Worm (Caenorhabditis elegans) whole organism, L4 larva: ENCODE results near the gene T05H10.8.

ENCODE experiments used
- D1046.2 ChIP-seq: fragments of 200-800 bp; sonication (Bioruptor generic); IDR thresholded peaks from 2 replicates; pipeline ENCODE4 v1.3.6; 2022; ENCODE audit warnings: missing genetic modification characterization, missing compliant biosample characterization
- F26F4.8 ChIP-seq: fragments of 200-800 bp; sonication (Bioruptor generic); conservative IDR thresholded peaks from 2 replicates; pipeline ENCODE4 v1.3.6; 2022; ENCODE audit warnings: missing genetic modification characterization, missing compliant biosample characterization
- F44E2.7 ChIP-seq: fragments of 200-800 bp; sonication (Bioruptor generic); IDR thresholded peaks from 2 replicates; pipeline ENCODE4 v2.1.2; 2022; ENCODE audit warnings: missing genetic modification characterization, missing compliant biosample characterization
- F49E8.2 ChIP-seq: sonication (generic microtip); optimal IDR thresholded peaks from 2 replicates; lab custom pipeline; 2016; ENCODE audit warnings: missing compliant biosample characterization, mild to moderate bottlenecking, missing genetic modification characterization, borderline replicate concordance
- T26A8.4 ChIP-seq: fragments of 200-800 bp; sonication (Bioruptor generic); IDR thresholded peaks from 2 replicates; pipeline ENCODE4 v1.3.6; 2022; ENCODE audit warnings: missing genetic modification characterization, missing compliant biosample characterization
- Y105C5A.15 ChIP-seq: fragments of 200-800 bp; sonication (Bioruptor generic); IDR thresholded peaks from 2 replicates; pipeline ENCODE4 v1.3.6; 2022; ENCODE audit warnings: missing genetic modification characterization, missing compliant biosample characterization
- Y48G9A.11 ChIP-seq: fragments of 200-800 bp; sonication (Bioruptor generic); IDR thresholded peaks from 2 replicates; pipeline ENCODE4 v1.3.6; 2022; ENCODE audit warnings: missing genetic modification reagents, missing genetic modification characterization, missing compliant biosample characterization
- Y5F2A.4 ChIP-seq: fragments of 200-800 bp; sonication (Bioruptor generic); optimal IDR thresholded peaks from 2 replicates; lab custom pipeline; 2018; ENCODE audit warnings: mild to moderate bottlenecking, missing genetic modification characterization, missing compliant biosample characterization
- ZK546.5 ChIP-seq, 2 experiments: sonication (generic microtip); optimal IDR thresholded peaks; 2 replicates each; lab custom pipeline; 2017; ENCODE audit warnings: missing biosample characterization in 2 of 2, missing genetic modification characterization in 2 of 2
- aly-2 ChIP-seq: sonication (generic microtip); optimal IDR thresholded peaks from 2 replicates; lab custom pipeline; 2018; ENCODE audit warnings: missing biosample characterization, missing genetic modification characterization
- ama-1 ChIP-seq: fragments of 150-350 bp; optimal IDR thresholded peaks from 2 replicates; lab custom pipeline; 2014; ENCODE audit warnings: inconsistent platforms, mixed read lengths
- arid-1 ChIP-seq: fragments of 200-800 bp; sonication (Bioruptor generic); conservative IDR thresholded peaks from 2 replicates; pipeline ENCODE4 v1.3.6; 2022; ENCODE audit warnings: missing genetic modification reagents, missing genetic modification characterization, missing compliant biosample characterization
- ceh-32 ChIP-seq: sonication (generic microtip); optimal IDR thresholded peaks from 2 replicates; lab custom pipeline; 2016; ENCODE audit warnings: mild to moderate bottlenecking, missing genetic modification characterization, missing compliant biosample characterization; ENCODE audit not compliant: poor library complexity
- ceh-82 ChIP-seq: sonication (generic microtip); optimal IDR thresholded peaks from 2 replicates; lab custom pipeline; 2017; ENCODE audit warnings: missing biosample characterization, missing genetic modification characterization
- cey-2 ChIP-seq: sonication (generic microtip); optimal IDR thresholded peaks from 3 replicates; lab custom pipeline; 2017; ENCODE audit warnings: missing genetic modification characterization, mild to moderate bottlenecking, missing compliant biosample characterization, antibody characterized with exemption, borderline replicate concordance; ENCODE audit not compliant: insufficient read depth
- ctbp-1 ChIP-seq: fragments of 200-800 bp; sonication (Bioruptor generic); IDR thresholded peaks from 2 replicates; pipeline ENCODE4 v1.3.6; 2022; ENCODE audit warnings: missing genetic modification reagents, missing genetic modification characterization, missing compliant biosample characterization
- daf-16 ChIP-seq, 3 experiments: sonication (generic microtip); optimal IDR thresholded peaks; 2 replicates each; lab custom pipeline; 2016 to 2017; ENCODE audit warnings: missing genetic modification characterization in 3 of 3, missing genetic modification reagents in 3 of 3, mild to moderate bottlenecking in 2 of 3, missing compliant biosample characterization in 2 of 3, missing biosample characterization in 1 of 3, moderate library complexity in 1 of 3
- dmd-6 ChIP-seq: fragments of 200-800 bp; sonication (Bioruptor generic); IDR thresholded peaks from 2 replicates; pipeline ENCODE4 v1.3.6; 2022; ENCODE audit warnings: missing genetic modification reagents, missing genetic modification characterization, missing compliant biosample characterization
- dve-1 ChIP-seq: sonication (generic microtip); optimal IDR thresholded peaks from 2 replicates; lab custom pipeline; 2017; ENCODE audit warnings: antibody characterized with exemption, mild to moderate bottlenecking, missing genetic modification characterization, missing compliant biosample characterization; ENCODE audit not compliant: insufficient read depth
- egl-43 ChIP-seq: fragments of 200-800 bp; sonication (Bioruptor generic); IDR thresholded peaks from 2 replicates; pipeline ENCODE4 v1.3.6; 2022; ENCODE audit warnings: missing genetic modification reagents, missing genetic modification characterization, missing compliant biosample characterization
- fkh-10 ChIP-seq: fragments of 150-350 bp; optimal IDR thresholded peaks from 2 replicates; lab custom pipeline; 2014; ENCODE audit warnings: missing biosample characterization, missing genetic modification reagents, missing genetic modification characterization
- gei-8 ChIP-seq: fragments of 200-800 bp; sonication (Bioruptor generic); optimal IDR thresholded peaks from 2 replicates; lab custom pipeline; 2018; ENCODE audit warnings: mild to moderate bottlenecking, missing genetic modification characterization, missing compliant biosample characterization
- hlh-11 ChIP-seq: fragments of 200-800 bp; sonication (Bioruptor generic); optimal IDR thresholded peaks from 2 replicates; lab custom pipeline; 2018; ENCODE audit warnings: mild to moderate bottlenecking, missing genetic modification characterization, missing compliant biosample characterization
- lim-7 ChIP-seq: fragments of 200-800 bp; sonication (Bioruptor generic); IDR thresholded peaks from 2 replicates; pipeline ENCODE4 v1.3.6; 2022; ENCODE audit warnings: missing genetic modification characterization, missing compliant biosample characterization
- lin-13 ChIP-seq: fragments of 150-350 bp; optimal IDR thresholded peaks from 2 replicates; lab custom pipeline; 2014; ENCODE audit warnings: missing biosample characterization, missing genetic modification reagents, missing genetic modification characterization
- lin-29 ChIP-seq: fragments of 200-800 bp; sonication (Bioruptor generic); IDR thresholded peaks from 2 replicates; pipeline ENCODE4 v1.3.6; 2022; ENCODE audit warnings: missing genetic modification reagents, missing genetic modification characterization, missing compliant biosample characterization
- lin-38 ChIP-seq: fragments of 200-800 bp; sonication (Bioruptor generic); IDR thresholded peaks from 2 replicates; pipeline ENCODE4 v1.3.6; 2022; ENCODE audit warnings: missing genetic modification reagents, missing genetic modification characterization, missing compliant biosample characterization
- lin-39 ChIP-seq: fragments of 150-350 bp; optimal IDR thresholded peaks from 2 replicates; lab custom pipeline; 2014; ENCODE audit warnings: missing biosample characterization, missing genetic modification reagents, missing genetic modification characterization
- lir-3 ChIP-seq: sonication (generic microtip); optimal IDR thresholded peaks from 2 replicates; lab custom pipeline; 2016; ENCODE audit warnings: mild to moderate bottlenecking, missing genetic modification characterization, missing compliant biosample characterization
- madf-5 ChIP-seq, 2 experiments: fragments of 200-800 bp; sonication (Bioruptor generic); IDR thresholded peaks; 2 replicates each; pipeline ENCODE4 v1.3.6; 2022; ENCODE audit warnings: missing compliant biosample characterization in 2 of 2, missing genetic modification characterization in 2 of 2
- mxl-2 ChIP-seq: fragments of 200-800 bp; sonication (Bioruptor generic); conservative IDR thresholded peaks from 2 replicates; pipeline ENCODE4 v1.3.6; 2022; ENCODE audit warnings: missing genetic modification reagents, missing genetic modification characterization, missing compliant biosample characterization
- nhr-10 ChIP-seq: fragments of 150-350 bp; optimal IDR thresholded peaks from 2 replicates; lab custom pipeline; 2014; ENCODE audit warnings: missing biosample characterization, missing genetic modification characterization
- nhr-11 ChIP-seq: fragments of 150-350 bp; optimal IDR thresholded peaks from 2 replicates; lab custom pipeline; 2014; ENCODE audit warnings: missing biosample characterization, missing genetic modification characterization
- nhr-111 ChIP-seq: fragments of 200-800 bp; sonication (Bioruptor generic); optimal IDR thresholded peaks from 2 replicates; lab custom pipeline; 2018; ENCODE audit warnings: mild to moderate bottlenecking, missing genetic modification characterization, missing compliant biosample characterization
- nhr-25 ChIP-seq: sonication (generic microtip); optimal IDR thresholded peaks from 2 replicates; lab custom pipeline; 2017; ENCODE audit warnings: missing genetic modification characterization, mild to moderate bottlenecking, missing compliant biosample characterization, antibody characterized with exemption, moderate library complexity, borderline replicate concordance; ENCODE audit not compliant: insufficient read depth
- nhr-6 ChIP-seq: fragments of 150-350 bp; optimal IDR thresholded peaks from 2 replicates; lab custom pipeline; 2014; ENCODE audit warnings: missing biosample characterization, missing genetic modification characterization
- nhr-77 ChIP-seq: fragments of 150-350 bp; optimal IDR thresholded peaks from 2 replicates; lab custom pipeline; 2014; ENCODE audit warnings: missing biosample characterization, missing genetic modification characterization
- pha-4 ChIP-seq, 2 experiments: fragments of 150-350 bp in 1 of 2; fragments of 200-800 bp in 1 of 2; sonication (Bioruptor generic) in 1 of 2; IDR thresholded peaks in 1 of 2; optimal IDR thresholded peaks in 1 of 2; 2 replicates each; pipeline versions ENCODE4 v1.3.6 to Lab custom; 2014 to 2022; ENCODE audit warnings: missing genetic modification characterization in 2 of 2, missing genetic modification reagents in 2 of 2, missing biosample characterization in 1 of 2, missing compliant biosample characterization in 1 of 2
- php-3 ChIP-seq: fragments of 200-800 bp; sonication (Bioruptor generic); IDR thresholded peaks from 2 replicates; pipeline ENCODE4 v1.3.6; 2022; ENCODE audit warnings: missing genetic modification reagents, missing genetic modification characterization, missing compliant biosample characterization
- sdz-12 ChIP-seq: fragments of 200-800 bp; sonication (Bioruptor generic); optimal IDR thresholded peaks from 2 replicates; lab custom pipeline; 2018; ENCODE audit warnings: mild to moderate bottlenecking, missing genetic modification characterization, missing compliant biosample characterization
- skn-1 ChIP-seq: fragments of 150-350 bp; optimal IDR thresholded peaks from 2 replicates; lab custom pipeline; 2014; ENCODE audit warnings: missing biosample characterization, missing genetic modification characterization
- spr-3 ChIP-seq: fragments of 200-800 bp; sonication (Bioruptor generic); optimal IDR thresholded peaks from 2 replicates; lab custom pipeline; 2018; ENCODE audit warnings: mild to moderate bottlenecking, missing genetic modification characterization, missing compliant biosample characterization
- unc-39 ChIP-seq: sonication (generic microtip); optimal IDR thresholded peaks from 2 replicates; lab custom pipeline; 2017; ENCODE audit warnings: missing biosample characterization, missing genetic modification characterization
- unc-62 ChIP-seq, 3 experiments: fragments of 150-350 bp in 1 of 3; sonication (generic microtip); optimal IDR thresholded peaks in 2 of 3; peaks in 1 of 3; 1 replicate in 1 of 3; 2 replicates in 2 of 3; lab custom pipeline; 2014 to 2017; ENCODE audit warnings: missing biosample characterization in 3 of 3, missing genetic modification characterization in 3 of 3, missing genetic modification reagents in 3 of 3, missing genotype in 1 of 3
- zag-1 ChIP-seq: fragments of 150-350 bp; optimal IDR thresholded peaks from 2 replicates; lab custom pipeline; 2014; ENCODE audit warnings: missing biosample characterization, missing genetic modification characterization
- zfp-2 ChIP-seq: sonication (generic microtip); optimal IDR thresholded peaks from 2 replicates; lab custom pipeline; 2016; ENCODE audit warnings: mild to moderate bottlenecking, missing genetic modification characterization, missing compliant biosample characterization
- zfp-3 ChIP-seq: fragments of 200-800 bp; sonication (Bioruptor generic); conservative IDR thresholded peaks from 2 replicates; pipeline ENCODE4 v1.3.6; 2022; ENCODE audit warnings: missing genetic modification reagents, missing genetic modification characterization, missing compliant biosample characterization
- zip-11 ChIP-seq: fragments of 200-800 bp; sonication (Bioruptor generic); IDR thresholded peaks from 2 replicates; pipeline ENCODE4 v1.3.6; 2022; ENCODE audit warnings: missing genetic modification characterization, missing compliant biosample characterization
- ztf-7 ChIP-seq: fragments of 150-350 bp; optimal IDR thresholded peaks from 2 replicates; lab custom pipeline; 2014; ENCODE audit warnings: missing biosample characterization, missing genetic modification characterization

T05H10.8 gene

ce11 chrII:8028246-8028694 lies 30.6 kb upstream of the T05H10.8 start:
- TF ChIP-seq unc-39 (tag; lab: Kevin White, UChicago) (no peak), dmd-6 (GFP tag; lab: Robert Waterston, UW) (peak; percentile 91), madf-5 (GFP tag; IDR thresholded peaks at IDR 0.05; lab: Robert Waterston, UW) (no peak), ctbp-1 (GFP tag; lab: Robert Waterston, UW) (peak; percentile 94), fkh-10 (GFP tag; lab: Kevin White, UChicago) (peak; percentile 78), daf-16 (GFP tag; optimal IDR thresholded peaks at IDR 0.05; lab: Kevin White, UChicago) (peak in 1 of 2 experiments; percentile 65), daf-16 (tag; optimal IDR thresholded peaks at IDR 0.05; lab: Kevin White, UChicago) (peak; percentile 70), T26A8.4 (GFP tag; lab: Robert Waterston, UW) (peak; percentile 88), spr-3 (GFP tag; lab: Kevin White, UChicago) (no peak), ceh-32 (peak; percentile 53), skn-1 (tag; lab: Kevin White, UChicago) (no peak), aly-2 (tag; lab: Kevin White, UChicago) (no peak), nhr-111 (GFP tag; lab: Kevin White, UChicago) (no peak), ama-1 (lab: Kevin White, UChicago) (no peak), D1046.2 (peak; percentile 60; the same call in 1 of the 2 replicates), cey-2 (no peak), nhr-77 (tag; lab: Kevin White, UChicago) (peak; percentile 55), F49E8.2 (tag; lab: Kevin White, UChicago) (no peak), zag-1 (tag; lab: Kevin White, UChicago) (peak; percentile 6), ZK546.5 (tag; optimal IDR thresholded peaks at IDR 0.05; lab: Kevin White, UChicago) (no peak), nhr-25 (tag; lab: Kevin White, UChicago) (peak; percentile 86), lin-38 (GFP tag; lab: Robert Waterston, UW) (peak; percentile 91), Y5F2A.4 (no peak), mxl-2 (GFP tag; lab: Robert Waterston, UW) (peak; percentile 54; the same call in 1 of the 2 replicates), ztf-7 (no peak), F26F4.8 (GFP tag; lab: Robert Waterston, UW) (no peak), nhr-11 (tag; lab: Kevin White, UChicago) (peak; percentile 68), unc-62 (GFP tag; optimal IDR thresholded peaks at IDR 0.05 in 1 of 2; lab: Kevin White, UChicago) (peak in 1 of 2 experiments; percentile 99), unc-62 (tag; optimal IDR thresholded peaks at IDR 0.05; lab: Kevin White, UChicago) (no peak), lin-39 (tag; lab: Kevin White, UChicago) (no peak), hlh-11 (tag; lab: Kevin White, UChicago) (peak; percentile 97), lir-3 (tag; lab: Kevin White, UChicago) (peak; percentile 98), pha-4 (GFP tag; IDR thresholded peaks at IDR 0.05; lab: Robert Waterston, UW) (peak; percentile 83; the same call in 1 of the 2 replicates), pha-4 (tag; optimal IDR thresholded peaks at IDR 0.05; lab: Kevin White, UChicago) (no peak), egl-43 (peak; percentile 93), php-3 (GFP tag; lab: Robert Waterston, UW) (peak; percentile 77), zfp-3 (0 out of 2 replicates have a peak, but pooled peaks have one; percentile 60), nhr-10 (tag; lab: Kevin White, UChicago) (no peak), ceh-82 (tag; lab: Kevin White, UChicago) (no peak), lin-29 (no peak), Y48G9A.11 (GFP tag; lab: Robert Waterston, UW) (0 out of 2 replicates have a peak, but pooled peaks have one; percentile 14), sdz-12 (GFP tag; lab: Kevin White, UChicago) (peak; percentile 50), zfp-2 (peak; percentile 72), zip-11 (GFP tag; lab: Robert Waterston, UW) (no peak), lim-7 (GFP tag; lab: Robert Waterston, UW) (peak; percentile 72), gei-8 (peak; percentile 87), dve-1 (peak; percentile 98), Y105C5A.15 (no peak), F44E2.7 (GFP tag; lab: Robert Waterston, UW) (no peak), arid-1 (GFP tag; lab: Robert Waterston, UW) (peak; percentile 76), lin-13 (GFP tag; lab: Kevin White, UChicago) (peak; percentile 86), nhr-6 (tag; lab: Kevin White, UChicago) (peak; percentile 43)
